Fruit fly (Drosophila melanogaster): ENCODE data around the gene CG12499.

The CG12499 gene

dm6 chr3R:22397068-22397700 is 49.2 kb downstream of the CG12499 start (continued):
- TF ChIP-seq Pdp1 (GFP tag; optimal IDR thresholded peaks at IDR 0.05): peak in 1 of 2 experiments; percentile 99
- TF ChIP-seq al (GFP tag; IDR thresholded peaks at IDR 0.05): no peak
- peak; percentile 55; the same call in 2 of the 3 replicates for TF ChIP-seq CG34224 (GFP tag; IDR thresholded peaks at IDR 0.05; ENCODE audit: partially characterized antibody)
- TF ChIP-seq CG2129 (GFP tag; IDR thresholded peaks at IDR 0.05; ENCODE audit: partially characterized antibody): peak; percentile 19; the same call in 1 of the 2 replicates
- TF ChIP-seq CG7372 (GFP tag; IDR thresholded peaks at IDR 0.05): no peak
- TF ChIP-seq nmo (GFP tag; optimal IDR thresholded peaks at IDR 0.05): peak; percentile 22
- no peak for TF ChIP-seq Sin3A (optimal IDR thresholded peaks at IDR 0.05)
- no peak for TF ChIP-seq ems (GFP tag; optimal IDR thresholded peaks at IDR 0.05)
- TF ChIP-seq CG31365 (tag; optimal IDR thresholded peaks at IDR 0.05): peak; percentile 99
- peak; percentile 62; the same call in 1 of the 2 replicates for TF ChIP-seq sna (GFP tag; IDR thresholded peaks at IDR 0.05; ENCODE audit: partially characterized antibody)
- peak; percentile 67 for TF ChIP-seq knrl (GFP tag; IDR thresholded peaks at IDR 0.05; ENCODE audit: partially characterized antibody)
- TF ChIP-seq Sry-β (GFP tag; optimal IDR thresholded peaks at IDR 0.05): no peak
- no peak for TF ChIP-seq CG18619 (GFP tag; optimal IDR thresholded peaks at IDR 0.05)
- peak; percentile 1 for TF ChIP-seq CG33557 (GFP tag; optimal IDR thresholded peaks at IDR 0.05)
- no peak for TF ChIP-seq CG11560 (tag; IDR thresholded peaks at IDR 0.05)
- no peak for TF ChIP-seq wdn (GFP tag; IDR thresholded peaks at IDR 0.05)
- peak; percentile 80 for TF ChIP-seq CG16813 (GFP tag; IDR thresholded peaks at IDR 0.05; ENCODE audit: partially characterized antibody)
- TF ChIP-seq Lpt (GFP tag; optimal IDR thresholded peaks at IDR 0.05): no peak
- peak; percentile 55 for TF ChIP-seq CTCF (GFP tag; optimal IDR thresholded peaks at IDR 0.05)
- no peak for TF ChIP-seq sr (GFP tag; IDR thresholded peaks at IDR 0.05)
- peak; percentile 83 for TF ChIP-seq HLH4C (GFP tag; IDR thresholded peaks at IDR 0.05; ENCODE audit: partially characterized antibody)
- TF ChIP-seq CG14860 (GFP tag; IDR thresholded peaks at IDR 0.05; ENCODE audit: partially characterized antibody): peak; percentile 88
- TF ChIP-seq hkb (optimal IDR thresholded peaks at IDR 0.05): peak; percentile 55
- TF ChIP-seq hkb (GFP tag; IDR thresholded peaks at IDR 0.05): no peak
- no peak for TF ChIP-seq pfk (GFP tag; optimal IDR thresholded peaks at IDR 0.05)
- no peak for TF ChIP-seq CG17385 (GFP tag; optimal IDR thresholded peaks at IDR 0.05)
- peak; percentile 83 for TF ChIP-seq bbx (GFP tag; IDR thresholded peaks at IDR 0.05; ENCODE audit: partially characterized antibody)
- TF ChIP-seq amos (GFP tag; IDR thresholded peaks at IDR 0.05; ENCODE audit: partially characterized antibody): peak; percentile 77
- TF ChIP-seq ash1 (GFP tag; optimal IDR thresholded peaks at IDR 0.05): no peak
- no peak for TF ChIP-seq CrebB (tag; optimal IDR thresholded peaks at IDR 0.05)
- TF ChIP-seq CG9727 (GFP tag; optimal IDR thresholded peaks at IDR 0.05): no peak
- peak; percentile 37 for TF ChIP-seq HmgZ (tag; optimal IDR thresholded peaks at IDR 0.05)
- TF ChIP-seq org-1 (GFP tag; optimal IDR thresholded peaks at IDR 0.05): no peak
- peak; percentile 96 for TF ChIP-seq CG42726 (GFP tag; IDR thresholded peaks at IDR 0.05; ENCODE audit: partially characterized antibody)
- no peak for TF ChIP-seq HLH3B (GFP tag; IDR thresholded peaks at IDR 0.05)
- peak; percentile 4 to 99 for TF ChIP-seq Eip74EF (GFP tag; optimal IDR thresholded peaks at IDR 0.05)
- TF ChIP-seq CG13775 (GFP tag; optimal IDR thresholded peaks at IDR 0.05): no peak
- TF ChIP-seq CG12942 (GFP tag; optimal IDR thresholded peaks at IDR 0.05): no peak
- TF ChIP-seq CG4820 (GFP tag; optimal IDR thresholded peaks at IDR 0.05): no peak
- no peak for TF ChIP-seq Xbp1 (GFP tag; optimal IDR thresholded peaks at IDR 0.05)
- no peak for TF ChIP-seq lbe (GFP tag; optimal IDR thresholded peaks at IDR 0.05)
- TF ChIP-seq tna (GFP tag; IDR thresholded peaks at IDR 0.05; ENCODE audit: partially characterized antibody): peak; percentile 81
- TF ChIP-seq chinmo (GFP tag; IDR thresholded peaks at IDR 0.05; ENCODE audit: partially characterized antibody): peak; percentile 95
- peak; percentile 21 for TF ChIP-seq CG10147 (GFP tag; optimal IDR thresholded peaks at IDR 0.05)
- TF ChIP-seq CG7839 (tag; optimal IDR thresholded peaks at IDR 0.05): no peak
- peak; percentile 7 for TF ChIP-seq CG2116 (GFP tag; optimal IDR thresholded peaks at IDR 0.05)
- no peak for TF ChIP-seq cas (GFP tag; IDR thresholded peaks at IDR 0.05)
- TF ChIP-seq CG4424 (GFP tag; optimal IDR thresholded peaks at IDR 0.05): no peak
- TF ChIP-seq CG12236 (GFP tag; optimal IDR thresholded peaks at IDR 0.05): no peak
